Fruit fly (Drosophila melanogaster): Measurements from ENCODE around the gene CG2924.

Gene CG2924

dm6 chrX:2293294-2293988 is 22.9 kb upstream of the CG2924 start, which contains the start of gene CG2865 (continued):
- TF ChIP-seq en (GFP tag; optimal IDR thresholded peaks at IDR 0.05) (peak; percentile 75), toy (GFP tag; IDR thresholded peaks at IDR 0.05) (peak; percentile 71), CG6683 (GFP tag; optimal IDR thresholded peaks at IDR 0.05) (peak; percentile 92), crp (GFP tag; optimal IDR thresholded peaks at IDR 0.05) (peak in 1 of 2 experiments; percentile 66), Trl (optimal IDR thresholded peaks at IDR 0.05) (peak; percentile 91), Trl (GFP tag; optimal IDR thresholded peaks at IDR 0.05) (peak; percentile 91), CG11695 (GFP tag; IDR thresholded peaks at IDR 0.05) (peak; percentile 93), schlank (tag; optimal IDR thresholded peaks at IDR 0.05) (peak; percentile 90), pan (optimal IDR thresholded peaks at IDR 0.05) (no peak), pan (GFP tag; optimal IDR thresholded peaks at IDR 0.05 in 1 of 2, IDR thresholded peaks at IDR 0.05 in 1 of 2) (peak in 1 of 2 experiments; percentile 88), pho (GFP tag; optimal IDR thresholded peaks at IDR 0.05) (peak; percentile 93), H2.0 (GFP tag; IDR thresholded peaks at IDR 0.05) (peak; percentile 73), ttk (GFP tag; IDR thresholded peaks at IDR 0.05) (peak; percentile 72), Spps (tag; optimal IDR thresholded peaks at IDR 0.05) (peak; percentile 85), CG17802 (tag; optimal IDR thresholded peaks at IDR 0.05) (peak; percentile 57), CG8924 (tag; optimal IDR thresholded peaks at IDR 0.05) (peak; percentile 98), trem (tag; optimal IDR thresholded peaks at IDR 0.05) (peak; percentile 87), CG1602 (GFP tag; optimal IDR thresholded peaks at IDR 0.05) (peak; percentile 87), HLH4C (GFP tag; IDR thresholded peaks at IDR 0.05; ENCODE audit: partially characterized antibody) (no peak), Taf1 (GFP tag; IDR thresholded peaks at IDR 0.05) (peak; percentile 83), Oli (tag; optimal IDR thresholded peaks at IDR 0.05) (peak; percentile 97), lola (GFP tag; optimal IDR thresholded peaks at IDR 0.05) (peak in 1 of 3 experiments; percentile 94), CG34224 (GFP tag; IDR thresholded peaks at IDR 0.05; ENCODE audit: partially characterized antibody) (no peak; the same call in 2 of the 3 replicates), CG13894 (tag; optimal IDR thresholded peaks at IDR 0.05) (peak; percentile 96), HLH3B (GFP tag; IDR thresholded peaks at IDR 0.05) (peak; percentile 84), tap (tag; optimal IDR thresholded peaks at IDR 0.05) (peak; percentile 95), luna (GFP tag; optimal IDR thresholded peaks at IDR 0.05) (peak; percentile 82), CG4282 (GFP tag; optimal IDR thresholded peaks at IDR 0.05) (peak; percentile 76), usp (GFP tag; optimal IDR thresholded peaks at IDR 0.05) (no peak), ase (GFP tag; IDR thresholded peaks at IDR 0.05) (peak; percentile 79), CG6272 (GFP tag; IDR thresholded peaks at IDR 0.05) (peak; percentile 68), row (GFP tag; IDR thresholded peaks at IDR 0.05) (peak; percentile 98), crc (GFP tag; optimal IDR thresholded peaks at IDR 0.05) (peak; percentile 88), CG1647 (GFP tag; optimal IDR thresholded peaks at IDR 0.05) (peak; percentile 80), stc (GFP tag; IDR thresholded peaks at IDR 0.05) (peak; percentile 82), chn (GFP tag; optimal IDR thresholded peaks at IDR 0.05) (peak; percentile 81), D19A (tag; optimal IDR thresholded peaks at IDR 0.05) (peak; percentile 92), CG12744 (GFP tag; optimal IDR thresholded peaks at IDR 0.05) (peak; percentile 80), fu2 (GFP tag; optimal IDR thresholded peaks at IDR 0.05) (peak; percentile 79), Side (GFP tag; optimal IDR thresholded peaks at IDR 0.05) (peak; percentile 92), Lhr (GFP tag; optimal IDR thresholded peaks at IDR 0.05) (peak; percentile 79), CG8765 (GFP tag; IDR thresholded peaks at IDR 0.05) (peak; percentile 70), CG6813 (GFP tag; optimal IDR thresholded peaks at IDR 0.05) (peak; percentile 95), Hmr (GFP tag; optimal IDR thresholded peaks at IDR 0.05) (peak; percentile 97), CG7963 (GFP tag; IDR thresholded peaks at IDR 0.05; ENCODE audit: partially characterized antibody) (no peak), CG16779 (GFP tag; IDR thresholded peaks at IDR 0.05) (peak; percentile 39; the same call in 1 of the 2 replicates), CG2199 (GFP tag; IDR thresholded peaks at IDR 0.05) (0 out of 3 replicates have a peak, but pooled peaks have one; percentile 35), CG30431 (GFP tag; optimal IDR thresholded peaks at IDR 0.05) (peak; percentile 80), kay (GFP tag; optimal IDR thresholded peaks at IDR 0.05) (peak; percentile 91), CG34376 (GFP tag; optimal IDR thresholded peaks at IDR 0.05) (peak; percentile 98)

All from whole organism, embryonic.